Worm (Caenorhabditis elegans) whole organism, L4 larva: ENCODE data around the gene F07G11.3.

Experiments used
- ceh-28 ChIP-seq: fragments of 150-350 bp; optimal IDR thresholded peaks from 2 replicates; lab custom pipeline; 2014; ENCODE audit warnings: missing biosample characterization, missing genetic modification reagents, missing genetic modification characterization
- ctbp-1 ChIP-seq: fragments of 200-800 bp; sonication (Bioruptor generic); IDR thresholded peaks from 2 replicates; pipeline ENCODE4 v1.3.6; 2022; ENCODE audit warnings: missing genetic modification reagents, missing genetic modification characterization, missing compliant biosample characterization
- lim-7 ChIP-seq: fragments of 200-800 bp; sonication (Bioruptor generic); IDR thresholded peaks from 2 replicates; pipeline ENCODE4 v1.3.6; 2022; ENCODE audit warnings: missing genetic modification characterization, missing compliant biosample characterization
- mxl-2 ChIP-seq: fragments of 200-800 bp; sonication (Bioruptor generic); conservative IDR thresholded peaks from 2 replicates; pipeline ENCODE4 v1.3.6; 2022; ENCODE audit warnings: missing genetic modification reagents, missing genetic modification characterization, missing compliant biosample characterization
- nhr-11 ChIP-seq: fragments of 150-350 bp; optimal IDR thresholded peaks from 2 replicates; lab custom pipeline; 2014; ENCODE audit warnings: missing biosample characterization, missing genetic modification characterization
- nhr-77 ChIP-seq: fragments of 150-350 bp; optimal IDR thresholded peaks from 2 replicates; lab custom pipeline; 2014; ENCODE audit warnings: missing biosample characterization, missing genetic modification characterization
- pha-4 ChIP-seq, 2 experiments: fragments of 150-350 bp in 1 of 2; fragments of 200-800 bp in 1 of 2; sonication (Bioruptor generic) in 1 of 2; IDR thresholded peaks in 1 of 2; optimal IDR thresholded peaks in 1 of 2; 2 replicates each; pipeline versions ENCODE4 v1.3.6 to Lab custom; 2014 to 2022; ENCODE audit warnings: missing genetic modification characterization in 2 of 2, missing genetic modification reagents in 2 of 2, missing biosample characterization in 1 of 2, missing compliant biosample characterization in 1 of 2
- snpc-4 ChIP-seq: fragments of 150-350 bp; optimal IDR thresholded peaks from 2 replicates; lab custom pipeline; 2014; ENCODE audit warnings: missing biosample characterization, missing genetic modification characterization

- no peak for TF ChIP-seq snpc-4 (tag; lab: Kevin White, UChicago)
- no peak for TF ChIP-seq mxl-2 (GFP tag; lab: Robert Waterston, UW)
- no peak for TF ChIP-seq nhr-77 (tag; lab: Kevin White, UChicago)
- TF ChIP-seq ctbp-1: no peak
- no peak for TF ChIP-seq ceh-28 (tag; lab: Kevin White, UChicago)
- no peak for TF ChIP-seq pha-4 (GFP tag; IDR thresholded peaks at IDR 0.05; lab: Robert Waterston, UW)
- TF ChIP-seq pha-4 (tag; optimal IDR thresholded peaks at IDR 0.05; lab: Kevin White, UChicago): no peak
- TF ChIP-seq nhr-11: no peak
- no peak for TF ChIP-seq lim-7 (GFP tag; lab: Robert Waterston, UW)
Observed at ce11 chrV:7255095-7255494, 43.5 kb upstream of the F07G11.3 start, which contains the start of gene C05C8.8.
